Worm (Caenorhabditis elegans) whole organism, L3 larva: ENCODE data around the gene piga-1.

Experiments
- egl-5 ChIP-seq: fragments of 150-350 bp; optimal IDR thresholded peaks from 2 replicates; lab custom pipeline; 2017; ENCODE audit warnings: missing biosample characterization, missing genetic modification reagents, missing genetic modification characterization, inconsistent platforms
- nhr-11 ChIP-seq: fragments of 150-350 bp; optimal IDR thresholded peaks from 2 replicates; lab custom pipeline; 2014; ENCODE audit warnings: missing biosample characterization, missing genetic modification characterization
- nhr-43 ChIP-seq: sonication (generic microtip); optimal IDR thresholded peaks from 2 replicates; lab custom pipeline; 2016; ENCODE audit warnings: mild to moderate bottlenecking, missing genetic modification characterization, missing compliant biosample characterization; ENCODE audit not compliant: poor library complexity, severe bottlenecking
- nhr-76 ChIP-seq: fragments of 150-350 bp; sonication (generic microtip); optimal IDR thresholded peaks from 5 replicates; lab custom pipeline; 2014; ENCODE audit warnings: missing biosample characterization, missing genetic modification characterization
- pqm-1 ChIP-seq: fragments of 150-350 bp; optimal IDR thresholded peaks from 2 replicates; lab custom pipeline; 2017; ENCODE audit warnings: missing biosample characterization, missing genetic modification characterization, inconsistent platforms
- snpc-4 ChIP-seq: fragments of 150-350 bp; optimal IDR thresholded peaks from 2 replicates; lab custom pipeline; 2014; ENCODE audit warnings: missing biosample characterization, missing genetic modification characterization
- unc-62 ChIP-seq: fragments of 150-350 bp; sonication (generic microtip); optimal IDR thresholded peaks from 4 replicates; lab custom pipeline; 2014; ENCODE audit warnings: missing biosample characterization, missing genetic modification reagents, missing genetic modification characterization
- zag-1 ChIP-seq: fragments of 150-350 bp; optimal IDR thresholded peaks from 2 replicates; lab custom pipeline; 2014; ENCODE audit warnings: missing biosample characterization, missing genetic modification characterization

ce11 chrII:8683933-8684332 is 22.4 kb upstream of the piga-1 start:
- TF ChIP-seq nhr-76 (no peak), snpc-4 (tag; lab: Kevin White, UChicago) (peak; percentile 49), zag-1 (no peak), unc-62 (GFP tag; lab: Kevin White, UChicago) (no peak), pqm-1 (no peak), nhr-11 (no peak), egl-5 (peak; percentile 63), nhr-43 (tag; lab: Kevin White, UChicago) (peak; percentile 50)
